Worm (Caenorhabditis elegans): ENCODE data around the gene F22B5.10.

ce11 chrII:8449660-8450118 is 17.3 kb upstream of the F22B5.10 start, which contains the start of gene F22B5.4:
- TF ChIP-seq ztf-11 (tag; optimal IDR thresholded peaks at IDR 0.05): no peak
- TF ChIP-seq nhr-237 (tag; optimal IDR thresholded peaks at IDR 0.05): no peak
- TF ChIP-seq unc-39 (tag; optimal IDR thresholded peaks at IDR 0.05): no peak
- no peak for TF ChIP-seq lin-13 (GFP tag; optimal IDR thresholded peaks at IDR 0.05)
- TF ChIP-seq ceh-82 (tag; optimal IDR thresholded peaks at IDR 0.05): no peak
- TF ChIP-seq aly-2 (tag; optimal IDR thresholded peaks at IDR 0.05): no peak
- TF ChIP-seq lsy-2 (tag; optimal IDR thresholded peaks at IDR 0.05): no peak
- TF ChIP-seq egl-27 (tag; optimal IDR thresholded peaks at IDR 0.05): no peak
- no peak for TF ChIP-seq ZK546.5 (tag; optimal IDR thresholded peaks at IDR 0.05)
- TF ChIP-seq nhr-77 (tag; optimal IDR thresholded peaks at IDR 0.05): no peak

Measured in whole organism, L2 larva.